Worm (Caenorhabditis elegans): ENCODE results near the gene E01G6.2.

DNA sequence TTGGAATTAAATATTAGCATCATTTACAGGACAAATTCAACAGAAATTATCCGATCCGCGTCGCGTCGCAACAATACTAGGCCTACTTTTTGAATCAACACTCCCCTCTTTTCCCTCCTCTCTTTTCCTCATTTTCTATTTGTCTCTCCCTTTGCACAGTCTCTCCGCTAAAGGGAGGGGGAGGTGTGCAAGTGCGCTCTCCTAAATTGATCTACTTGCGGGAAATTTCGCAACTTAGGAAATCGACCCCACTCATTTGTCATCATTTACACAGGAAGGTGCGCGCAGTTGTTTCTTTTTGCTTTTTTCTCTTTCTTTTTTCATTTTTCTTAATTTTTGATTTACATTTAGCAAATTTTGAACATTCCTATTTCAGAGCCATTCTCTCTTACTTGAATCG lies 26.5 kb downstream of the E01G6.2 start, which contains the start of gene C04B4.2:
- TF ChIP-seq him-1 (tag; optimal IDR thresholded peaks at IDR 0.05) = no peak
- TF ChIP-seq dao-5 (tag; optimal IDR thresholded peaks at IDR 0.05) = no peak
- no peak for TF ChIP-seq W03F9.2 (tag; optimal IDR thresholded peaks at IDR 0.05)
